Fruit fly (Drosophila melanogaster) whole organism, prepupa: ENCODE measurements around the gene Tpr2.

Source experiments
- Blimp-1 ChIP-seq: fragments of 200-800 bp; sonication (Bioruptor generic); optimal IDR thresholded peaks from 3 replicates; lab custom pipeline; 2017; ENCODE audit warnings: missing biosample characterization, missing genetic modification characterization, mild to moderate bottlenecking, moderate library complexity, missing genetic modification reagents
- CG10669 ChIP-seq: fragments of 200-800 bp; sonication (Bioruptor generic); optimal IDR thresholded peaks from 3 replicates; lab custom pipeline; 2018; ENCODE audit warnings: missing biosample characterization, mild to moderate bottlenecking, missing genetic modification characterization, moderate library complexity
- CG11294 ChIP-seq: fragments of 200-800 bp; sonication (Bioruptor generic); IDR thresholded peaks from 2 replicates; pipeline ENCODE4 v1.3.6; 2022; ENCODE audit warnings: missing biosample characterization, missing genetic modification characterization
- CG15336 ChIP-seq: fragments of 200-800 bp; sonication (Bioruptor generic); IDR thresholded peaks from 2 replicates; pipeline ENCODE4 v1.3.6; 2022; ENCODE audit warnings: missing biosample characterization, missing genetic modification characterization
- CG1621 ChIP-seq: fragments of 200-800 bp; sonication (Bioruptor generic); optimal IDR thresholded peaks from 3 replicates; lab custom pipeline; 2018; ENCODE audit warnings: missing biosample characterization, mild to moderate bottlenecking, missing genetic modification characterization
- CG16779 ChIP-seq: fragments of 200-800 bp; sonication (Bioruptor generic); optimal IDR thresholded peaks from 3 replicates; lab custom pipeline; 2017; ENCODE audit warnings: missing biosample characterization, mild to moderate bottlenecking, missing genetic modification characterization
- CG3032 ChIP-seq: fragments of 200-800 bp; optimal IDR thresholded peaks from 2 replicates; lab custom pipeline; 2019; ENCODE audit warnings: missing biosample characterization, mild to moderate bottlenecking, missing genetic modification characterization, moderate library complexity
- CG31627 ChIP-seq: fragments of 200-800 bp; sonication (Bioruptor generic); optimal IDR thresholded peaks from 3 replicates; lab custom pipeline; 2016; ENCODE audit warnings: missing biosample characterization, missing genetic modification characterization
- CG3919 ChIP-seq: fragments of 200-800 bp; sonication (Bioruptor generic); optimal IDR thresholded peaks from 3 replicates; lab custom pipeline; 2016; ENCODE audit warnings: missing biosample characterization, missing genetic modification characterization
- CG6163 ChIP-seq: fragments of 200-800 bp; sonication (Bioruptor generic); IDR thresholded peaks from 3 replicates; pipeline ENCODE4 v1.3.6; 2022; ENCODE audit warnings: missing biosample characterization, missing genetic modification characterization
- CG6276 ChIP-seq: fragments of 200-800 bp; sonication (Bioruptor generic); optimal IDR thresholded peaks from 2 replicates; lab custom pipeline; 2017; ENCODE audit warnings: missing biosample characterization, mild to moderate bottlenecking, missing genetic modification characterization
- CG6808 ChIP-seq: fragments of 200-800 bp; sonication (Bioruptor generic); optimal IDR thresholded peaks from 3 replicates; lab custom pipeline; 2017; ENCODE audit warnings: missing biosample characterization, missing genetic modification characterization, mild to moderate bottlenecking, moderate library complexity, missing genetic modification reagents
- CG8119 ChIP-seq: fragments of 200-800 bp; sonication (Bioruptor generic); IDR thresholded peaks from 3 replicates; pipeline ENCODE4 v1.3.6; 2022; ENCODE audit warnings: missing biosample characterization, missing genetic modification characterization
- CG8319 ChIP-seq: fragments of 200-800 bp; sonication (Bioruptor generic); optimal IDR thresholded peaks from 3 replicates; lab custom pipeline; 2016; ENCODE audit warnings: missing biosample characterization, missing genetic modification characterization
- CG9139 ChIP-seq: fragments of 200-800 bp; sonication (Bioruptor generic); optimal IDR thresholded peaks from 3 replicates; lab custom pipeline; 2017; ENCODE audit warnings: missing biosample characterization, mild to moderate bottlenecking, missing genetic modification characterization
- Eip78C ChIP-seq: fragments of 200-800 bp; sonication (Bioruptor generic); peaks from one replicate; lab custom pipeline; 2016; ENCODE audit warnings: missing biosample characterization, missing genetic modification characterization
- Eip93F ChIP-seq: fragments of 200-800 bp; sonication (Bioruptor generic); optimal IDR thresholded peaks from 2 replicates; lab custom pipeline; 2016; ENCODE audit warnings: missing biosample characterization, mild to moderate bottlenecking, missing genetic modification characterization
- Ets21C ChIP-seq: fragments of 200-800 bp; sonication (Bioruptor generic); optimal IDR thresholded peaks from 3 replicates; lab custom pipeline; 2016; ENCODE audit warnings: missing biosample characterization, missing genetic modification characterization
- Gug ChIP-seq: fragments of 200-800 bp; sonication (Bioruptor generic); IDR thresholded peaks from 2 replicates; pipeline ENCODE4 v1.3.6; 2022; ENCODE audit warnings: missing biosample characterization, missing genetic modification characterization
- Hr38 ChIP-seq: sonication (Bioruptor generic); optimal IDR thresholded peaks from 2 replicates; lab custom pipeline; 2016; ENCODE audit warnings: missing biosample characterization, missing genetic modification characterization
- Hr39 ChIP-seq: fragments of 200-800 bp; sonication (Bioruptor generic); optimal IDR thresholded peaks from 2 replicates; lab custom pipeline; 2016; ENCODE audit warnings: missing biosample characterization, missing genetic modification characterization
- Hr4 ChIP-seq: fragments of 200-800 bp; sonication (Bioruptor generic); optimal IDR thresholded peaks from 3 replicates; lab custom pipeline; 2016; ENCODE audit warnings: missing biosample characterization, missing genetic modification characterization
- Lpt ChIP-seq: fragments of 200-800 bp; sonication (Bioruptor generic); optimal IDR thresholded peaks from 3 replicates; lab custom pipeline; 2016; ENCODE audit warnings: missing biosample characterization, missing genetic modification characterization
- Met ChIP-seq: fragments of 200-800 bp; sonication (Bioruptor generic); optimal IDR thresholded peaks from 3 replicates; lab custom pipeline; 2016; ENCODE audit warnings: missing biosample characterization, missing genetic modification characterization
- Smox ChIP-seq: fragments of 200-800 bp; sonication (Bioruptor generic); optimal IDR thresholded peaks from 3 replicates; lab custom pipeline; 2016; ENCODE audit warnings: missing biosample characterization, missing genetic modification characterization
- Sox102F ChIP-seq: fragments of 200-800 bp; sonication (Bioruptor generic); optimal IDR thresholded peaks from 2 replicates; lab custom pipeline; 2016; ENCODE audit warnings: missing biosample characterization, mild to moderate bottlenecking, missing genetic modification characterization
- Sox14 ChIP-seq: fragments of 200-800 bp; sonication (Bioruptor generic); optimal IDR thresholded peaks from 3 replicates; lab custom pipeline; 2016; ENCODE audit warnings: missing biosample characterization, missing genetic modification characterization
- acj6 ChIP-seq: fragments of 200-800 bp; sonication (Bioruptor generic); optimal IDR thresholded peaks from 3 replicates; lab custom pipeline; 2016; ENCODE audit warnings: missing biosample characterization, missing genetic modification characterization
- cyc ChIP-seq: fragments of 200-800 bp; sonication (Bioruptor generic); optimal IDR thresholded peaks from 3 replicates; lab custom pipeline; 2016; ENCODE audit warnings: missing biosample characterization, missing genetic modification characterization
- dac ChIP-seq: fragments of 200-800 bp; sonication (Bioruptor generic); optimal IDR thresholded peaks from 2 replicates; lab custom pipeline; 2017; ENCODE audit warnings: missing biosample characterization, mild to moderate bottlenecking, missing genetic modification characterization
- eg ChIP-seq: fragments of 200-800 bp; sonication (Bioruptor generic); IDR thresholded peaks from 3 replicates; pipeline ENCODE4 v1.3.6; 2022; ENCODE audit warnings: missing biosample characterization, missing genetic modification characterization
- fd85E ChIP-seq: fragments of 200-800 bp; sonication (Bioruptor generic); optimal IDR thresholded peaks from 3 replicates; lab custom pipeline; 2016; ENCODE audit warnings: missing biosample characterization, missing genetic modification characterization
- fkh ChIP-seq: fragments of 200-800 bp; sonication (Bioruptor generic); optimal IDR thresholded peaks from 3 replicates; lab custom pipeline; 2017; ENCODE audit warnings: missing biosample characterization, mild to moderate bottlenecking, missing genetic modification characterization, moderate library complexity
- net ChIP-seq: fragments of 200-800 bp; sonication (Bioruptor generic); optimal IDR thresholded peaks from 3 replicates; lab custom pipeline; 2016; ENCODE audit warnings: missing biosample characterization, missing genetic modification characterization
- pdm3 ChIP-seq: fragments of 200-800 bp; sonication (Bioruptor generic); optimal IDR thresholded peaks from 3 replicates; lab custom pipeline; 2016; ENCODE audit warnings: missing biosample characterization, missing genetic modification characterization
- spab ChIP-seq: fragments of 200-800 bp; sonication (Bioruptor generic); optimal IDR thresholded peaks from 2 replicates; lab custom pipeline; 2017; ENCODE audit warnings: missing biosample characterization, mild to moderate bottlenecking, missing genetic modification characterization, missing genetic modification reagents
- ss ChIP-seq, 2 experiments: fragments of 200-800 bp; sonication (Bioruptor generic); optimal IDR thresholded peaks; 2 replicates in 1 of 2; 3 replicates in 1 of 2; lab custom pipeline; 2017 to 2018; ENCODE audit warnings: mild to moderate bottlenecking in 2 of 2, missing biosample characterization in 2 of 2, missing genetic modification characterization in 2 of 2, moderate library complexity in 1 of 2
- svp ChIP-seq: fragments of 200-800 bp; sonication (Bioruptor generic); peaks from one replicate; lab custom pipeline; 2016; ENCODE audit warnings: missing biosample characterization, missing genetic modification characterization
- topi ChIP-seq: fragments of 200-800 bp; sonication (Bioruptor generic); optimal IDR thresholded peaks from 3 replicates; lab custom pipeline; 2016; ENCODE audit warnings: missing biosample characterization, missing genetic modification characterization
- vri ChIP-seq: fragments of 200-800 bp; sonication (Bioruptor generic); optimal IDR thresholded peaks from 3 replicates; lab custom pipeline; 2016; ENCODE audit warnings: missing biosample characterization, mild to moderate bottlenecking, missing genetic modification characterization

The Tpr2 gene

DNA sequence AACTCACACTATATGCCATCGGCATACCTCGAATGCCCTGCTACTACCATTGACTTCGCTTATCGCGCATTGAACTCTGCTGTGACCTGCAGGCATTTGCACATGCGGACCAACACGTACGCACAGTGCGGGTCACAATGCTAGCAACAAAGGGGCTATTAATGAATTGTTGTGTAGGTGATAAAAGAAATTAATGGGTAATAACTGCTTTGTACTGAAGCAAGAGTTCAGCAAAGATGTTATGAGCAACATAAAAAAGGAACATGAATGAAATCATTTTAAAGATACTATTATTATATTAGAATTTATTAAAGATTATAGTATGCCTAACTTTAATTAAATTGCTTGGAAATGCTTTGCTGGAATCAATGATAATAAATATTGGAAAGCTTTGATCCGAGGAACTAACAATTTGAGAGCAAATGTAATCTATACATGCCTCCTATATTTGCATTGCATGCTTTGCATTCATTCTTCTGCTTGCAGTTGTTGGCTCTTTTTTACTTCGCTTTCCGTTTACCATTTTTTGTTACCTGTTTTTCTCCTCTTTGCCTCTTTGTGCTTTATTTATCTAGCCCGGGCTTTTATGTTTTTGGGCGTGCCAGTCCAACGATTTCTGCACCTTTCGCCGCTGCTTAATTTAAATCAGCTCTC, 11.7 kb downstream of the Tpr2 start (continued):
- TF ChIP-seq fkh (GFP tag; lab: Kevin White, UChicago) = no peak
- peak; percentile 47 for TF ChIP-seq Lpt (GFP tag; lab: Kevin White, UChicago)
- TF ChIP-seq CG6276 (GFP tag; lab: Kevin White, UChicago) = peak; percentile 70
- peak; percentile 48 for TF ChIP-seq Met (GFP tag; lab: Kevin White, UChicago)
- TF ChIP-seq Sox102F (GFP tag; lab: Kevin White, UChicago) = peak; percentile 42
- no peak for TF ChIP-seq dac (GFP tag; lab: Kevin White, UChicago)
- TF ChIP-seq CG8319 (GFP tag; lab: Kevin White, UChicago) = no peak
- TF ChIP-seq acj6 (GFP tag; lab: Kevin White, UChicago) = peak; percentile 59
- peak; percentile 31 for TF ChIP-seq CG9139
- peak; percentile 72 for TF ChIP-seq Hr4 (GFP tag; lab: Kevin White, UChicago)
- TF ChIP-seq ss (GFP tag; optimal IDR thresholded peaks at IDR 0.05; lab: Kevin White, UChicago) = peak; percentile 42 to 66
- no peak for TF ChIP-seq fd85E
- TF ChIP-seq Eip93F (GFP tag; lab: Kevin White, UChicago) = no peak
- TF ChIP-seq Smox (GFP tag; lab: Kevin White, UChicago) = no peak
- peak; percentile 10 for TF ChIP-seq vri (GFP tag; lab: Kevin White, UChicago)
- TF ChIP-seq CG11294 = no peak
- TF ChIP-seq cyc (GFP tag; lab: Kevin White, UChicago) = peak; percentile 14
- TF ChIP-seq CG31627 (GFP tag; lab: Kevin White, UChicago) = peak; percentile 34
- TF ChIP-seq Sox14 = peak; percentile 46
- peak; percentile 53 for TF ChIP-seq pdm3 (GFP tag; lab: Kevin White, UChicago)
- TF ChIP-seq CG10669 (GFP tag; lab: Kevin White, UChicago) = peak; percentile 48
- TF ChIP-seq svp (GFP tag; lab: Kevin White, UChicago) = peak; percentile 95
- TF ChIP-seq CG1621 (tag; lab: Kevin White, UChicago) = peak; percentile 64
- TF ChIP-seq Hr38 = no peak
- TF ChIP-seq Blimp-1 = no peak

DNA sequence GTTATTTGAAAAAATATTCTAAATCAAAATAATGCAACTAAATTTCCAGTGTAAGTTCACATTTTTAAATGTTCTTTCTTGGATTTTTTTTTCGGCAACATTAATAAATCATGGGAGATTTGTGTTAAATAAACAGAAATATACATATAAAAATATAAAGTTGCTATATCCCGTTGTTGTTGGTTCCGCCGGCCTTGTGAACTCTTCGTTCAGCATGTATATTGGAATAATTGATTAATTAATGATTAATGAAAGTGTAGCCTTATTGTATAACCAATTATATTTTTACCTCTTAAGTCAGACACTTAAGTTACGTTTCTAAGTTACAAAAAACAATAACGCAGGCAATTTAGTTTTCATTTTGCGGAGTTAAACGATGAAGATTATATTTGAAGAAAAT, 15.9 kb downstream of the Tpr2 start:
- TF ChIP-seq svp (GFP tag; lab: Kevin White, UChicago) (peak; percentile 80), net (no peak)
- TF ChIP-seq, all 60 proteins: peak for 1

DNA sequence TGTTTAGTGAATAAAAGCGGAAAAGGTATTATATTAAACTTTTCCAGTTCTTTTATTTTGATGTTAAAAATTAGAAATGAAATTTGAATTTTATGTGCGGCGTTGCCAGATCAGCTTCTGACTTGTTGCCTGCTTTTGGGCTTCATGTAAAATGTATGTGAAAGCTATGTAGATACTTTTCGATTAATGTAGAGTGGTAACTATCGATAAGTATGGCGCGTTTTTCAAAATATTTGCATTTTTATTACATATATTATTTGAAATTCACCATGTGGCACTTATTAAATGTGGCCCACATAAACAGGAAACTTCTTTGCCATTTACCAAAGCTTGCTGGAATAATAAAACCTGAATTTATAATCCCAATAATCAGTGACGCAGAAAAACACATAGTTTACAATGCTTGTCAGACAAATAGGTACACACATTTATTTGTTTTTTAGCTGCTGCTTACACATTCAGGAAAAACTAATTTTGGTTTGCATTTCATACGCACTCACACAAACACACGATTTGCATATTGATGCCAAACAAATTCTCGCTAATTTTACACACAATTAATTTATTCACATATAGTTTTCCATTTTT, 16.4 kb downstream of the Tpr2 start:
- TF ChIP-seq Blimp-1 (no peak), CG3032 (tag; lab: Kevin White, UChicago) (peak; percentile 4), Eip78C (GFP tag; lab: Kevin White, UChicago) (peak; percentile 55)

DNA sequence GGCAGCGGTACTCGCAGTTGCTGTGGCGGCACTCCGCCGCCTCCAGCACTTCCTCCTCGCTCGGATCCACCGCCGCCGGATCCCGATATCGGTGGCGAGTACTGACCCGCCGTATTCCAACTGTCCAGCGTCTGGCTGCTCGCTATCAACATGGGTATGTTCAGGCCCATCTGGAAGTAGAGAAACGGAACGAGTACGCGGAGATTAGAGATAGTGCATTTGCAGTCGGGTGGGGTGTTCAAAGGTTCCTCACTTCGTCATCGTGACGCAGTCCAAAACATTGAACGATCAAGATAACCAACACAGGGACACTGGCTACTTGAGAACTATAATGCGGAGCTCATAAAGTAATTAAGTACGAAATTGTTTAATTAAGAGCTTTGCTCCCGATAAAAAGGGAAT, 19.9 kb downstream of the Tpr2 start:
- TF ChIP-seq Eip78C (GFP tag; lab: Kevin White, UChicago) (peak; percentile 15), acj6 (GFP tag; lab: Kevin White, UChicago) (no peak), svp (GFP tag; lab: Kevin White, UChicago) (peak; percentile 47), CG6276 (GFP tag; lab: Kevin White, UChicago) (peak; percentile 69), Hr39 (no peak), fd85E (no peak), CG6163 (GFP tag; lab: Robert Waterston, UW) (peak; percentile 47; the same call in 2 of the 3 replicates), CG8119 (GFP tag; lab: Robert Waterston, UW) (peak; percentile 29; the same call in 2 of the 3 replicates), CG16779 (tag; lab: Kevin White, UChicago) (peak; percentile 35), Hr4 (GFP tag; lab: Kevin White, UChicago) (peak; percentile 4), CG3919 (GFP tag; lab: Kevin White, UChicago) (no peak), net (peak; percentile 25), CG15336 (GFP tag; lab: Robert Waterston, UW) (0 out of 2 replicates have a peak, but pooled peaks have one; percentile 25), CG6808 (GFP tag; lab: Kevin White, UChicago) (peak; percentile 51), topi (GFP tag; lab: Kevin White, UChicago) (no peak), Blimp-1 (no peak), Gug (GFP tag; lab: Robert Waterston, UW) (peak; percentile 15; the same call in 1 of the 2 replicates), Ets21C (GFP tag; lab: Kevin White, UChicago) (no peak), spab (GFP tag; lab: Kevin White, UChicago) (peak; percentile 26), CG9139 (peak; percentile 10), ss (GFP tag; optimal IDR thresholded peaks at IDR 0.05; lab: Kevin White, UChicago) (peak; percentile 58 to 61), eg (0 out of 3 replicates have a peak, but pooled peaks have one; percentile 22)
